Worm (Caenorhabditis elegans): ENCODE data around the gene prk-1.
A peak's percentile ranks its signal among the peaks of the same experiment; 100 is the strongest.

DNA sequence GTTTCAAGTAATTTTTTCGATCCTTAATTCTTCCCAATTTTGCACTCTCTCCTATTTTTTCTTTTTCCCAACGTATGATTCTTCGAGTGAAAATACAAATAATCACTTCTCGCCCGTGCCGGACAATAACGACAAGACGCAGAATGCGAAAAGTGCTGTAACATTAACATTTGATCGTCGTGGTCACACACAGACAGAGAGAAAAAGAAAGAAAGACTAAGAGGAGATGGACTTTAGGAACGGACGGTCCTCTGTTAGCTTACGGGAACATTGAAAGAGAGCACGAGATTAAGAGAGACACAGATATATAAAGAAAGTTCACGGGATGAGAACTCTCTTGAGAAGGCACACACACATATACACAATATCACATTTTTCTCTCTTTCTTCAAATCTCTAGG, 42.1 kb upstream of the prk-1 start:
- no peak for TF ChIP-seq nhr-23 (tag; optimal IDR thresholded peaks at IDR 0.05)
- TF ChIP-seq lin-13 (GFP tag; optimal IDR thresholded peaks at IDR 0.05) = no peak
- TF ChIP-seq lsy-2 (tag; optimal IDR thresholded peaks at IDR 0.05) = no peak
- no peak for TF ChIP-seq nhr-25 (tag; optimal IDR thresholded peaks at IDR 0.05)
- no peak for TF ChIP-seq nhr-11 (tag; optimal IDR thresholded peaks at IDR 0.05)
- peak; percentile 17 for TF ChIP-seq fos-1 (tag; optimal IDR thresholded peaks at IDR 0.05)
- no peak for TF ChIP-seq elt-1 (tag; optimal IDR thresholded peaks at IDR 0.05)
- no peak for TF ChIP-seq egl-27 (tag; optimal IDR thresholded peaks at IDR 0.05)
- no peak for TF ChIP-seq unc-39 (tag; optimal IDR thresholded peaks at IDR 0.05)
- TF ChIP-seq ztf-1 (GFP tag; conservative IDR thresholded peaks at IDR 0.05) = no peak
- TF ChIP-seq ZK546.5 (tag; optimal IDR thresholded peaks at IDR 0.05) = no peak
- no peak for TF ChIP-seq nhr-10 (tag; optimal IDR thresholded peaks at IDR 0.05)
- no peak for TF ChIP-seq mbf-1 (tag; optimal IDR thresholded peaks at IDR 0.05)
